Fruit fly (Drosophila melanogaster) S2 (cell line): ENCODE data around the gene FBXO11.

Source experiments
- CG8478 ChIP-seq: fragments of >200 bp; optimal IDR thresholded peaks from 2 replicates; lab custom pipeline; 2018
- CTCF ChIP-seq, 2 experiments: fragments of >200 bp; optimal IDR thresholded peaks; 2 replicates each; lab custom pipeline; 2018

dm6 chr3R:9770127-9770526 lies 39.0 kb downstream of the FBXO11 start:
- TF ChIP-seq CG8478 (lab: Kevin White, UChicago) (no peak), CTCF (optimal IDR thresholded peaks at IDR 0.05; lab: Kevin White, UChicago) (no peak)
